Fruit fly (Drosophila melanogaster) S2 (cell line): Measurements from ENCODE around the gene Gip.

Source experiments
- CG8478 ChIP-seq: fragments of >200 bp; optimal IDR thresholded peaks from 2 replicates; lab custom pipeline; 2018
- CTCF ChIP-seq, 2 experiments: fragments of >200 bp; optimal IDR thresholded peaks; 2 replicates each; lab custom pipeline; 2018

DNA sequence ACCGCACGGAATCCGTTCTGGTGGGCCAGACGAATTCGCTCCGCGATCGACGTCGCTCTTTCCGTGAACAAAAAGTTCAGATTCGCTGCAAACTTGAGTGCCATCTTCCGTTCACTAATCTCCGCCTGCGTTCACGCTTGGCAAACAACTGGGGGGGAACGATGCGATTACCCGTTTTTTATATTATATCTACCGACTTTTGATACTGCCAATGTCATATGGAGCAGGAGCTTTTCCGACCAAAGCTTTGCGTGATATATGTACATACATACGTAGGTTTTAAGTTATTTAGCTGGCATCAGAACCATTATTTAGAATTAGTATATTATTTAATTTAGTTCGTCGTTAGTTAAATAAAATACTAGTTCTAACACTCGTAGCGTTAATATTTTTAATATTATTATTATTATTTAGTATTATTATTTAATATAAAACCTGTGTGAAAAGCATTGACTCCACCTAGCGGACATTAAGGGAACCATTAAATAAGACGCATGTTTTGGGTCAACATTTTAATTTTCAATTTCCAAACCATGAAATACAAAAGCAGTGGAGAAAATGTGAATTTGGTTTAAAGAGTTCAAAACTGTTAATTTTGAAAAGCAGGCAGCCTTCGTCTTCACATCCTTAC lies at the start of gene Gip:
- TF ChIP-seq CTCF (optimal IDR thresholded peaks at IDR 0.05; lab: Kevin White, UChicago) (peak; percentile 39 to 49), CG8478 (lab: Kevin White, UChicago) (no peak)
